Worm (Caenorhabditis elegans) whole organism, early embryonic: ENCODE data around the gene sri-48.
"Not testable (repeated sequence)": the region's sequence is repeated elsewhere in the genome, so short reads cannot be mapped to it uniquely, and the experiment has no call there.

Source experiments
- ama-1 ChIP-seq: fragments of 150-350 bp; optimal IDR thresholded peaks from 2 replicates; lab custom pipeline; 2014
- ceh-13 ChIP-seq: fragments of 200-800 bp; sonication (Bioruptor generic); optimal IDR thresholded peaks from 2 replicates; lab custom pipeline; 2018; ENCODE audit warnings: mild to moderate bottlenecking, missing genetic modification characterization, missing compliant biosample characterization
- ets-7 ChIP-seq: sonication (generic microtip); optimal IDR thresholded peaks from 2 replicates; lab custom pipeline; 2016; ENCODE audit warnings: missing genotype, missing genetic modification characterization, missing compliant biosample characterization
- sea-1 ChIP-seq: fragments of 200-800 bp; sonication (Bioruptor generic); conservative IDR thresholded peaks from 2 replicates; pipeline ENCODE4 v1.3.6; 2022; ENCODE audit warnings: missing genetic modification characterization, missing compliant biosample characterization
- tbx-37 ChIP-seq: fragments of 200-800 bp; sonication (Bioruptor generic); conservative IDR thresholded peaks from 2 replicates; pipeline ENCODE4 v1.3.6; 2022; ENCODE audit warnings: missing genetic modification reagents, missing genetic modification characterization, missing compliant biosample characterization

ce11 chrII:3201242-3201641 lies at the start of gene sri-48:
- not testable (repeated sequence) for TF ChIP-seq ama-1; tbx-37 (GFP tag; lab: Robert Waterston, UW); sea-1 (GFP tag; lab: Robert Waterston, UW); ceh-13; ets-7 (tag; lab: Kevin White, UChicago)
